Worm (Caenorhabditis elegans) whole organism, L4/young adult: Measurements from ENCODE around the gene B0416.10.

ENCODE experiments used
- W03F9.2 ChIP-seq: fragments of 150-350 bp; optimal IDR thresholded peaks from 2 replicates; lab custom pipeline; 2014; ENCODE audit warnings: missing biosample characterization, missing genetic modification characterization
- him-1 ChIP-seq: sonication (generic microtip); optimal IDR thresholded peaks from 2 replicates; lab custom pipeline; 2016; ENCODE audit warnings: missing genotype, missing genetic modification reagents, missing genetic modification characterization, missing compliant biosample characterization

- TF ChIP-seq him-1 (tag; lab: Kevin White, UChicago), result no peak
- TF ChIP-seq W03F9.2 (tag; lab: Kevin White, UChicago), result no peak
These were observed 9.8 kb downstream of the B0416.10 start for ce11 chrX:9264636-9265035.
